Fruit fly (Drosophila melanogaster): ENCODE data around the gene ATPsynCF6.

ATPsynCF6 gene

DNA sequence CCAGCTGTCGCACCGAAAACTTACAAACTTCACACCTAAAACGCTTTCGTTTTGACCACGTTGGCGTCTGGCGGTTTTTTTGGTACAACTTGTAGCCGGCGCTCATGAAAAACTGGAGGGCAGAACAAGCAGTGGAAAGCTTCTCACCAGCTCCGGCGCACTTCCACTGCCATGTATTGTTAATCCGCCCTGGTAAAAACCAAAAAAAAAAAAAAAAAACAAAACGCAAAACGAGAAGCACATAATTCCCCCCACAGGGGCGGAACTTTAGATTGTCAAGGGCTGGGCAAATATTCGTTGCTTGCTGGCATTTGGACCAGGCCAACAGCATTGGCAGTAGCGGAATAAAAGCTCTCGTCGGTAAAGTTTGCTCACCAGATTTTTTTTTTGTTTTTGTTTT, 18.4 kb upstream of the ATPsynCF6 start (continued):
- TF ChIP-seq Scr (GFP tag; IDR thresholded peaks at IDR 0.05; ENCODE audit: partially characterized antibody) (peak; percentile 20; the same call in 1 of the 2 replicates), CG14014 (GFP tag; IDR thresholded peaks at IDR 0.05) (peak; percentile 24; the same call in 1 of the 2 replicates), fd3F (GFP tag; optimal IDR thresholded peaks at IDR 0.05) (no peak), CG6175 (GFP tag; IDR thresholded peaks at IDR 0.05) (no peak), CG13624 (GFP tag; optimal IDR thresholded peaks at IDR 0.05) (peak; percentile 28), CoRest (tag; optimal IDR thresholded peaks at IDR 0.05) (no peak), chn (GFP tag; optimal IDR thresholded peaks at IDR 0.05) (peak; percentile 4), Bgb (GFP tag; IDR thresholded peaks at IDR 0.05; ENCODE audit: partially characterized antibody) (peak; percentile 30; the same call in 1 of the 2 replicates), CG13775 (GFP tag; optimal IDR thresholded peaks at IDR 0.05) (no peak), GATAe (GFP tag; conservative IDR thresholded peaks at IDR 0.05) (no peak), sob (GFP tag; IDR thresholded peaks at IDR 0.05) (peak; percentile 14; the same call in 1 of the 2 replicates), CG10431 (GFP tag; optimal IDR thresholded peaks at IDR 0.05) (peak; percentile 57), Doc3 (GFP tag; IDR thresholded peaks at IDR 0.05; ENCODE audit: partially characterized antibody) (peak; percentile 35; the same call in 1 of the 3 replicates), Drgx (GFP tag; IDR thresholded peaks at IDR 0.05) (peak; percentile 78), CG13894 (tag; optimal IDR thresholded peaks at IDR 0.05) (peak; percentile 37), nom (GFP tag; optimal IDR thresholded peaks at IDR 0.05) (peak; percentile 33), Nf-YC (tag; optimal IDR thresholded peaks at IDR 0.05) (peak; percentile 6), scrt (GFP tag; optimal IDR thresholded peaks at IDR 0.05) (peak; percentile 30), CG31224 (GFP tag; IDR thresholded peaks at IDR 0.05) (peak; percentile 99), pzg (GFP tag; optimal IDR thresholded peaks at IDR 0.05) (no peak), sug (tag; optimal IDR thresholded peaks at IDR 0.05) (peak; percentile 79), abd-A (tag; optimal IDR thresholded peaks at IDR 0.05) (peak; percentile 82), CG11247 (GFP tag; IDR thresholded peaks at IDR 0.05) (no peak), CG3847 (GFP tag; IDR thresholded peaks at IDR 0.05) (no peak), CG7928 (GFP tag; optimal IDR thresholded peaks at IDR 0.05) (peak; percentile 85), zfh1 (GFP tag; IDR thresholded peaks at IDR 0.05) (no peak), CG9932 (GFP tag; IDR thresholded peaks at IDR 0.05) (peak; percentile 52), CG32767 (GFP tag; IDR thresholded peaks at IDR 0.05) (no peak), CG13424 (tag; optimal IDR thresholded peaks at IDR 0.05) (no peak), zen2 (GFP tag; IDR thresholded peaks at IDR 0.05; ENCODE audit: partially characterized antibody) (0 out of 3 replicates have a peak, but pooled peaks have one; percentile 29), CG8089 (GFP tag; optimal IDR thresholded peaks at IDR 0.05) (no peak), sd (tag; optimal IDR thresholded peaks at IDR 0.05) (peak; percentile 82), CG33213 (GFP tag; optimal IDR thresholded peaks at IDR 0.05) (no peak), CG2120 (GFP tag; optimal IDR thresholded peaks at IDR 0.05) (peak; percentile 34), Hsf (GFP tag; optimal IDR thresholded peaks at IDR 0.05) (no peak), ci (GFP tag; IDR thresholded peaks at IDR 0.05) (0 out of 3 replicates have a peak, but pooled peaks have one; percentile 32), fd96Cb (tag; optimal IDR thresholded peaks at IDR 0.05) (no peak), Hr3 (GFP tag; optimal IDR thresholded peaks at IDR 0.05) (no peak), ttk (GFP tag; IDR thresholded peaks at IDR 0.05) (peak; percentile 26; the same call in 1 of the 2 replicates), CG4820 (GFP tag; optimal IDR thresholded peaks at IDR 0.05) (no peak), Sry-δ (GFP tag; optimal IDR thresholded peaks at IDR 0.05) (no peak), schlank (tag; optimal IDR thresholded peaks at IDR 0.05) (no peak), bcd (GFP tag; optimal IDR thresholded peaks at IDR 0.05) (peak; percentile 42), HmgZ (tag; optimal IDR thresholded peaks at IDR 0.05) (peak; percentile 25), Xbp1 (GFP tag; optimal IDR thresholded peaks at IDR 0.05) (peak; percentile 33), Atf6 (GFP tag; IDR thresholded peaks at IDR 0.05) (peak; percentile 35), slbo (GFP tag; IDR thresholded peaks at IDR 0.05) (peak; percentile 46), tna (GFP tag; IDR thresholded peaks at IDR 0.05; ENCODE audit: partially characterized antibody) (peak; percentile 45; the same call in 1 of the 2 replicates), CG34224 (GFP tag; IDR thresholded peaks at IDR 0.05; ENCODE audit: partially characterized antibody) (peak; percentile 24; the same call in 1 of the 3 replicates), CG32532 (GFP tag; IDR thresholded peaks at IDR 0.05) (peak; percentile 35; the same call in 1 of the 2 replicates)

All from whole organism, embryonic.